Worm (Caenorhabditis elegans): Measurements from ENCODE around the gene asp-13.

DNA sequence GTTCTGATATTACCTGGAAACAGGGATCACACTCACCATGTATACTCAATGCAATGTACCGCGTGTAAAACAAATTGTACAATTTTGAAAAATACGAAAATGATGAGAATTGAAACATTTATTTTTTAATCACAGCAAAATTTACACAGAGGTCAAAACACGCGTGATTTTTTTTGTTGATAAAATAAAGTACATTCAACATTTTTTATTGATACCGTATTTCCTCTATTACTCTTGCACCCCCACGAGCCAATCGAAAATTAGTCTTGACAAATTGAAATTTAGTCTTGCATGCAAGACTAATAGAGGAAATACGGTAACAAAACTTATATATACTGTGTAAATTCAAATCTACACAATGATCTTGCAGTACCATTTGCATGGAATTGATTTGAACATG is 44.7 kb upstream of the asp-13 start, which contains the start of gene ZC190.8:
- TF ChIP-seq tra-1 (GFP tag; IDR thresholded peaks at IDR 0.05), result no peak
- TF ChIP-seq nhr-111 (GFP tag; optimal IDR thresholded peaks at IDR 0.05), result no peak
- no peak for TF ChIP-seq ZK337.2 (GFP tag; IDR thresholded peaks at IDR 0.05)
- TF ChIP-seq lin-29 (GFP tag; IDR thresholded peaks at IDR 0.05), result no peak
- TF ChIP-seq duxl-1 (tag; optimal IDR thresholded peaks at IDR 0.05; ENCODE audit: poor library complexity), result no peak
- TF ChIP-seq fos-1 (tag; optimal IDR thresholded peaks at IDR 0.05), result no peak
- no peak for TF ChIP-seq fkh-10 (GFP tag; optimal IDR thresholded peaks at IDR 0.05)
- TF ChIP-seq nhr-6 (tag; optimal IDR thresholded peaks at IDR 0.05), result no peak
